Fruit fly (Drosophila melanogaster) whole organism: Measurements from ENCODE around the gene CG11178.

ENCODE experiments used
- CG8478 ChIP-seq: fragments of >200 bp; optimal IDR thresholded peaks from 2 replicates; lab custom pipeline; 2018; ENCODE audit warnings: inconsistent platforms
- Dll ChIP-seq: fragments of >200 bp; optimal IDR thresholded peaks from 2 replicates; lab custom pipeline; 2017
- EcR ChIP-seq, 2 experiments: fragments of >200 bp; optimal IDR thresholded peaks; 2 replicates each; lab custom pipeline; 2017; ENCODE audit warnings: missing biosample characterization in 2 of 2, missing genetic modification characterization in 2 of 2, missing genetic modification reagents in 2 of 2
- pan ChIP-seq: fragments of >200 bp; optimal IDR thresholded peaks from 2 replicates; lab custom pipeline; 2017
- psq ChIP-seq: fragments of >200 bp; optimal IDR thresholded peaks from 2 replicates; lab custom pipeline; 2017

DNA sequence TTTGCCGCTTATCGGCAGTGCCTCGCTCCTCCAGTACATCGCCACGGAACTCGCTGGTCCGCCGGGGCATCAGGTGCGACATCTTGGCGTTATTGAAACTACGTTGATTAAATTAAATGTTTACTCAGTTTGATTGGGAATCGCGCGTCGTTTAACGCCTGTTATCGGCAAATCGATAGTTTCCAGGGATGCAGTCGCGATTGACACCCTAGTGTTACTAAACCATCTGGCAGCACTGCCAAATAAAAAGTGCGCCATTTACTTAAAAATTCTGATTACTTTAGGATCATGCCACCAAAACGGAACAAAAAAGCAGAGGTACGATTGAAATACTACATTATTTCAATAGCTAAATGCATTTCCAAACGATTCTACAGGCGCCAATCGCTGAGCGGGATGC is 6.4 kb downstream of the CG11178 start, which contains the start of the genes Ndc80 and BthD:
- TF ChIP-seq Dll (lab: Kevin White, UChicago), result no peak
- no peak for TF ChIP-seq CG8478 (lab: Kevin White, UChicago)
- no peak for TF ChIP-seq EcR (GFP tag; optimal IDR thresholded peaks at IDR 0.05; lab: Kevin White, UChicago)
- TF ChIP-seq pan, result no peak
- no peak for TF ChIP-seq psq
